Worm (Caenorhabditis elegans) whole organism, L1 larva: ENCODE results near the gene Y14H12B.1.

Experiments
- aly-2 ChIP-seq: fragments of 150-350 bp; optimal IDR thresholded peaks from 2 replicates; lab custom pipeline; 2014; ENCODE audit warnings: missing biosample characterization, missing genetic modification characterization
- ama-1 ChIP-seq: fragments of 150-350 bp; optimal IDR thresholded peaks from 2 replicates; lab custom pipeline; 2014
- ceh-8 ChIP-seq: fragments of 200-800 bp; sonication (Bioruptor generic); optimal IDR thresholded peaks from 2 replicates; lab custom pipeline; 2018; ENCODE audit warnings: mild to moderate bottlenecking, missing genetic modification characterization, moderate library complexity, missing compliant biosample characterization
- ceh-82 ChIP-seq, 3 experiments: fragments of 150-350 bp in 1 of 3; sonication (generic microtip) in 2 of 3; optimal IDR thresholded peaks; 2 replicates each; lab custom pipeline; 2014 to 2017; ENCODE audit warnings: missing biosample characterization in 3 of 3, missing genetic modification characterization in 3 of 3
- ceh-88 ChIP-seq: fragments of 200-800 bp; sonication (Bioruptor generic); IDR thresholded peaks from 2 replicates; pipeline ENCODE4 v1.3.6; 2022; ENCODE audit warnings: missing genetic modification characterization, missing compliant biosample characterization
- ces-1 ChIP-seq: fragments of 150-350 bp; optimal IDR thresholded peaks from 2 replicates; lab custom pipeline; 2014; ENCODE audit warnings: missing biosample characterization, missing genetic modification reagents, missing genetic modification characterization
- dpl-1 ChIP-seq, 3 experiments: fragments of 150-350 bp in 2 of 3; sonication (generic microtip) in 1 of 3; optimal IDR thresholded peaks; 2 replicates each; lab custom pipeline; 2014 to 2017; ENCODE audit warnings: missing biosample characterization in 3 of 3, missing genetic modification characterization in 3 of 3, missing genetic modification reagents in 3 of 3
- efl-1 ChIP-seq, 4 experiments: fragments of 150-350 bp; optimal IDR thresholded peaks in 3 of 4; peaks in 1 of 4; 1 replicate in 1 of 4; 2 replicates in 3 of 4; lab custom pipeline; 2014; ENCODE audit warnings: missing biosample characterization in 2 of 4, missing genetic modification characterization in 2 of 4, missing genetic modification reagents in 2 of 4
- fkh-4 ChIP-seq: sonication (generic microtip); optimal IDR thresholded peaks from 2 replicates; lab custom pipeline; 2016; ENCODE audit warnings: missing compliant biosample characterization, missing genetic modification characterization, borderline replicate concordance
- fkh-8 ChIP-seq: sonication (generic microtip); optimal IDR thresholded peaks from 2 replicates; lab custom pipeline; 2016; ENCODE audit warnings: mild to moderate bottlenecking, missing genetic modification characterization, missing compliant biosample characterization
- fos-1 ChIP-seq: fragments of 150-350 bp; optimal IDR thresholded peaks from 2 replicates; lab custom pipeline; 2014; ENCODE audit warnings: missing biosample characterization, missing genetic modification characterization
- grh-1 ChIP-seq: fragments of 200-800 bp; sonication (Bioruptor generic); IDR thresholded peaks from 2 replicates; pipeline ENCODE4 v1.3.6; 2022; ENCODE audit warnings: missing genetic modification reagents, missing genetic modification characterization, missing compliant biosample characterization
- isw-1 ChIP-seq: fragments of 200-800 bp; sonication (Bioruptor generic); IDR thresholded peaks from 2 replicates; pipeline ENCODE4 v1.3.6; 2022; ENCODE audit warnings: missing genetic modification characterization, missing compliant biosample characterization
- lin-13 ChIP-seq: fragments of 150-350 bp; optimal IDR thresholded peaks from 2 replicates; lab custom pipeline; 2014; ENCODE audit warnings: missing biosample characterization, missing genetic modification reagents, missing genetic modification characterization
- lin-14 ChIP-seq: fragments of 200-800 bp; sonication (Bioruptor generic); optimal IDR thresholded peaks from 2 replicates; lab custom pipeline; 2018; ENCODE audit warnings: mild to moderate bottlenecking, missing genetic modification characterization, moderate library complexity, missing compliant biosample characterization
- lin-15B ChIP-seq: fragments of 150-350 bp; sonication (generic microtip); optimal IDR thresholded peaks from 3 replicates; lab custom pipeline; 2014; ENCODE audit warnings: missing biosample characterization, missing genetic modification characterization
- lin-35 ChIP-seq, 2 experiments: fragments of 150-350 bp; optimal IDR thresholded peaks; 2 replicates each; lab custom pipeline; 2014; ENCODE audit warnings: missing biosample characterization in 2 of 2, missing genetic modification characterization in 2 of 2, missing genetic modification reagents in 2 of 2
- nhr-20 ChIP-seq: sonication (generic microtip); optimal IDR thresholded peaks from 2 replicates; lab custom pipeline; 2016; ENCODE audit warnings: mild to moderate bottlenecking, missing genetic modification characterization, missing compliant biosample characterization
- nhr-47 ChIP-seq: sonication (generic microtip); optimal IDR thresholded peaks from 2 replicates; lab custom pipeline; 2016; ENCODE audit warnings: mild to moderate bottlenecking, missing genetic modification characterization, moderate library complexity, missing compliant biosample characterization
- nhr-76 ChIP-seq: sonication (generic microtip); optimal IDR thresholded peaks from 2 replicates; lab custom pipeline; 2017; ENCODE audit warnings: missing biosample characterization, missing genetic modification characterization
- nhr-90 ChIP-seq: sonication (generic microtip); optimal IDR thresholded peaks from 2 replicates; lab custom pipeline; 2016; ENCODE audit warnings: mild to moderate bottlenecking, missing genetic modification characterization, missing compliant biosample characterization; ENCODE audit not compliant: poor library complexity
- pax-3 ChIP-seq: fragments of 200-800 bp; sonication (Bioruptor generic); optimal IDR thresholded peaks from 2 replicates; lab custom pipeline; 2018; ENCODE audit warnings: mild to moderate bottlenecking, missing genetic modification characterization, moderate library complexity, missing compliant biosample characterization
- sptf-1 ChIP-seq: fragments of 150-350 bp; optimal IDR thresholded peaks from 2 replicates; lab custom pipeline; 2014; ENCODE audit warnings: missing biosample characterization, missing genetic modification characterization
- swsn-7 ChIP-seq: sonication (generic microtip); optimal IDR thresholded peaks from 2 replicates; lab custom pipeline; 2016; ENCODE audit warnings: missing genetic modification characterization, missing compliant biosample characterization
- unc-98 ChIP-seq: fragments of 200-800 bp; sonication (Bioruptor generic); IDR thresholded peaks from 2 replicates; pipeline ENCODE4 v1.3.6; 2022; ENCODE audit warnings: missing genetic modification characterization, missing compliant biosample characterization
- vab-15 ChIP-seq: sonication (generic microtip); optimal IDR thresholded peaks from 2 replicates; lab custom pipeline; 2017; ENCODE audit warnings: missing genotype, mild to moderate bottlenecking, missing genetic modification characterization, missing compliant biosample characterization
- zip-4 ChIP-seq: fragments of 200-800 bp; sonication (Bioruptor generic); optimal IDR thresholded peaks from 2 replicates; lab custom pipeline; 2018; ENCODE audit warnings: mild to moderate bottlenecking, missing genetic modification characterization, moderate library complexity, missing compliant biosample characterization
- ztf-4 ChIP-seq: fragments of 150-350 bp; optimal IDR thresholded peaks from 2 replicates; lab custom pipeline; 2014; ENCODE audit warnings: missing biosample characterization, missing genetic modification characterization

Gene Y14H12B.1

ce11 chrII:3965665-3966416, 31.6 kb downstream of the Y14H12B.1 start:
- TF ChIP-seq aly-2 (no peak), nhr-20 (no peak), nhr-47 (no peak), lin-13 (GFP tag; lab: Kevin White, UChicago) (no peak), ceh-82 (tag; optimal IDR thresholded peaks at IDR 0.05; lab: Kevin White, UChicago) (no peak), sptf-1 (tag; lab: Kevin White, UChicago) (no peak), nhr-76 (tag; lab: Kevin White, UChicago) (no peak), dpl-1 (GFP tag; optimal IDR thresholded peaks at IDR 0.05; lab: Kevin White, UChicago) (no peak), swsn-7 (tag; lab: Kevin White, UChicago) (no peak), vab-15 (tag; lab: Kevin White, UChicago) (no peak), nhr-90 (tag; lab: Kevin White, UChicago) (no peak), fos-1 (tag; lab: Kevin White, UChicago) (no peak), ama-1 (lab: Kevin White, UChicago) (no peak), ceh-88 (GFP tag; lab: Robert Waterston, UW) (no peak), unc-98 (GFP tag; lab: Robert Waterston, UW) (no peak), fkh-8 (tag; lab: Kevin White, UChicago) (no peak)

ce11 chrII:3967061-3967460, 32.8 kb downstream of the Y14H12B.1 start:
- TF ChIP-seq vab-15 (tag; lab: Kevin White, UChicago): no peak
- TF ChIP-seq ces-1: no peak

DNA sequence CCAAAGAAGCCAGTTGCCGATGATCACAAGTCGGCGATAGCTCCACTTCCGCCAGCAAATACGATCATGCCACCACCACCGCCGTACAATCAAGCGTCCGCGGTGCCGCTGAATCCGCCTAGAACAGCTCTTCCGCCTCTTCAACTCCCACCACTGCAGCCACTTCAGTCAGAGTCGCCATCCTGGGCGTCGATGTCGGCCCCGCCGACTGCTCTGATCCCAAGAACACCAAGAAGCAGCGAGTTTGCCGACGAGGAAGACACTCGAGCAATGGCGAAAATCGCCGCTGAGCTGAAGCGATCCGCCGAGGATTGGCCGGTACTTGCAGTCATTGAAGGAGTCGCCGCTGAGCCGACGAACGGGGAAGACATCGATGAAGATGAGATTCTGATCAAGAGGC, 33.8 kb downstream of the Y14H12B.1 start:
- no peak for TF ChIP-seq grh-1 (GFP tag; lab: Robert Waterston, UW)

DNA sequence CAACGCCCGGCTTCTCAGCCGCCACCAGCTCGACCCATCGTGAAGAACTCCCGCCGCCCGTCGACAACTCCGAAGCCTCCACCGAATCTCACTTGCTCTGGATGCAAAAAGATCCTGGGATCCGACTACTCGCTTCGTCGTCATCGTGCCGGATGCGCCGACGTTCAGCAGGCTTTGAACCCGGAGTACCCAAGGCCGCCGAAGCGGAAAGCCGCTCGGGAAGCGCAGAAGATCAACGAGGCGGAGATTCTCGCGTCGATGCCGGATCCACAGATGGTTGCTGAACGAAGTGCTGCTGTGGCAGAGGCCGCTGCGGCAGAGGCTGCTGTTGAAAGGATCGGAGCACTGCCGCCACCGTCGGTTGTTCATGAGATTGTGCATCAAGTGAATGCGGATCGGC, 34.6 kb downstream of the Y14H12B.1 start:
- no peak for TF ChIP-seq nhr-47
- TF ChIP-seq ceh-8 (GFP tag; lab: Kevin White, UChicago): peak; percentile 10
- TF ChIP-seq, all 84 proteins: peak for 1

ce11 chrII:3972153-3972552, 37.9 kb downstream of the Y14H12B.1 start, which contains the start of gene K10G6.9:
Gene K10G6.9, plus strand, starts transcription at chrII:3972262.
- TF ChIP-seq ceh-82 (tag; optimal IDR thresholded peaks at IDR 0.05; lab: Kevin White, UChicago): no peak
- TF ChIP-seq ztf-4 (tag; lab: Kevin White, UChicago): no peak
- TF ChIP-seq lin-35 (GFP tag; optimal IDR thresholded peaks at IDR 0.05; lab: Kevin White, UChicago): no peak
- TF ChIP-seq pax-3 (tag; lab: Kevin White, UChicago): no peak
- peak; percentile 16 for TF ChIP-seq aly-2
- TF ChIP-seq efl-1 (optimal IDR thresholded peaks at IDR 0.05; lab: Kevin White, UChicago): no peak
- TF ChIP-seq efl-1 (GFP tag; optimal IDR thresholded peaks at IDR 0.05 in 1 of 2; lab: Kevin White, UChicago): peak in 1 of 2 experiments; percentile 3
- TF ChIP-seq, all 84 proteins: peak for 2

ce11 chrII:3974953-3975352, 40.7 kb downstream of the Y14H12B.1 start, which contains the start of gene cank-26:
Gene cank-26, minus strand, starts transcription at chrII:3975065.
- no peak for TF ChIP-seq ceh-88 (GFP tag; lab: Robert Waterston, UW)
- no peak for TF ChIP-seq sptf-1 (tag; lab: Kevin White, UChicago)
- no peak for TF ChIP-seq isw-1
- TF ChIP-seq lin-15B (tag; lab: Kevin White, UChicago): no peak
- no peak for TF ChIP-seq zip-4 (GFP tag; lab: Kevin White, UChicago)
- no peak for TF ChIP-seq fkh-4 (tag; lab: Kevin White, UChicago)
- TF ChIP-seq fkh-8 (tag; lab: Kevin White, UChicago): peak; percentile 3
- peak; percentile 2 for TF ChIP-seq lin-14
- TF ChIP-seq, all 84 proteins: peak for 2
